Fruit fly (Drosophila melanogaster) whole organism, embryonic: ENCODE results near the gene r-l.
A peak's percentile ranks its signal among the peaks of the same experiment; 100 is the strongest.

Source experiments
- Antp ChIP-seq: fragments of 200-800 bp; sonication (Bioruptor generic); optimal IDR thresholded peaks from 3 replicates; lab custom pipeline; 2016; ENCODE audit warnings: missing biosample characterization, missing genetic modification characterization
- Asciz ChIP-seq: fragments of 200-800 bp; sonication (Bioruptor generic); optimal IDR thresholded peaks from 2 replicates; lab custom pipeline; 2017; ENCODE audit warnings: missing biosample characterization, mild to moderate bottlenecking, missing genetic modification characterization, missing genetic modification reagents
- Atf-2 ChIP-seq: fragments of 200-800 bp; sonication (Bioruptor generic); optimal IDR thresholded peaks from 2 replicates; lab custom pipeline; 2016; ENCODE audit warnings: missing biosample characterization, missing genetic modification characterization
- Bgb ChIP-seq: fragments of 200-800 bp; sonication (Bioruptor generic); IDR thresholded peaks from 2 replicates; pipeline ENCODE4 v1.3.6; 2022; ENCODE audit warnings: missing biosample characterization, missing genetic modification characterization; ENCODE audit not compliant: partially characterized antibody
- BtbVII ChIP-seq: fragments of 200-800 bp; sonication (Bioruptor generic); optimal IDR thresholded peaks from 3 replicates; lab custom pipeline; 2017; ENCODE audit warnings: missing biosample characterization, mild to moderate bottlenecking, missing genetic modification characterization
- CG10366 ChIP-seq: fragments of 200-800 bp; sonication (Bioruptor generic); IDR thresholded peaks from 2 replicates; pipeline ENCODE4 v1.3.6; 2022; ENCODE audit warnings: missing biosample characterization, missing genetic modification characterization
- CG11696 ChIP-seq: fragments of 200-800 bp; sonication (Bioruptor generic); IDR thresholded peaks from 2 replicates; pipeline ENCODE4 v1.3.6; 2022; ENCODE audit warnings: missing biosample characterization, missing genetic modification characterization
- CG12219 ChIP-seq: fragments of 200-800 bp; sonication (Bioruptor generic); optimal IDR thresholded peaks from 3 replicates; lab custom pipeline; 2018; ENCODE audit warnings: missing biosample characterization, mild to moderate bottlenecking, missing genetic modification characterization
- CG13296 ChIP-seq: fragments of 200-800 bp; sonication (Bioruptor generic); optimal IDR thresholded peaks from 3 replicates; lab custom pipeline; 2018; ENCODE audit warnings: missing biosample characterization, mild to moderate bottlenecking, missing genetic modification characterization
- CG13894 ChIP-seq: fragments of 200-800 bp; sonication (Bioruptor generic); optimal IDR thresholded peaks from 3 replicates; lab custom pipeline; 2018; ENCODE audit warnings: missing biosample characterization, mild to moderate bottlenecking, missing genetic modification characterization, moderate library complexity
- CG15479 ChIP-seq: fragments of 200-800 bp; sonication (Bioruptor generic); optimal IDR thresholded peaks from 3 replicates; lab custom pipeline; 2019; ENCODE audit warnings: missing biosample characterization, mild to moderate bottlenecking, missing genetic modification characterization, moderate library complexity
- CG16863 ChIP-seq: fragments of 200-800 bp; sonication (Bioruptor generic); optimal IDR thresholded peaks from 3 replicates; lab custom pipeline; 2016; ENCODE audit warnings: missing biosample characterization, missing genetic modification characterization
- CG2116 ChIP-seq: fragments of 200-800 bp; sonication (Bioruptor generic); optimal IDR thresholded peaks from 3 replicates; lab custom pipeline; 2018; ENCODE audit warnings: missing biosample characterization, mild to moderate bottlenecking, missing genetic modification characterization
- CG33213 ChIP-seq: fragments of 200-800 bp; sonication (Bioruptor generic); optimal IDR thresholded peaks from 3 replicates; lab custom pipeline; 2016; ENCODE audit warnings: missing biosample characterization, missing genetic modification characterization
- CG6254 ChIP-seq: fragments of 200-800 bp; sonication (Bioruptor generic); optimal IDR thresholded peaks from 3 replicates; lab custom pipeline; 2017; ENCODE audit warnings: mild to moderate bottlenecking, missing biosample characterization, missing genetic modification reagents, missing genetic modification characterization
- CG6813 ChIP-seq: fragments of 200-800 bp; sonication (Bioruptor generic); optimal IDR thresholded peaks from 2 replicates; lab custom pipeline; 2017; ENCODE audit warnings: missing biosample characterization, missing genetic modification characterization, mild to moderate bottlenecking, moderate library complexity, missing genetic modification reagents
- CG7839 ChIP-seq: fragments of 200-800 bp; sonication (Bioruptor generic); optimal IDR thresholded peaks from 3 replicates; lab custom pipeline; 2018; ENCODE audit warnings: missing biosample characterization, mild to moderate bottlenecking, missing genetic modification characterization, moderate library complexity
- CG9932 ChIP-seq: fragments of 200-800 bp; sonication (Bioruptor generic); IDR thresholded peaks from 2 replicates; pipeline ENCODE4 v1.3.6; 2022; ENCODE audit warnings: missing biosample characterization, missing genetic modification characterization
- Dad ChIP-seq: fragments of 200-800 bp; sonication (Bioruptor generic); optimal IDR thresholded peaks from 3 replicates; lab custom pipeline; 2016; ENCODE audit warnings: missing biosample characterization, missing genetic modification characterization
- Dek ChIP-seq: fragments of 200-800 bp; sonication (Bioruptor generic); optimal IDR thresholded peaks from 3 replicates; lab custom pipeline; 2019; ENCODE audit warnings: missing biosample characterization, mild to moderate bottlenecking, missing genetic modification characterization, moderate library complexity
- Drgx ChIP-seq: fragments of 200-800 bp; sonication (Bioruptor generic); IDR thresholded peaks from 2 replicates; pipeline ENCODE4 v1.3.6; 2022; ENCODE audit warnings: missing biosample characterization, missing genetic modification characterization
- Hand ChIP-seq: fragments of 200-800 bp; sonication (Bioruptor generic); optimal IDR thresholded peaks from 2 replicates; lab custom pipeline; 2017; ENCODE audit warnings: mild to moderate bottlenecking, missing biosample characterization, missing genetic modification reagents, missing genetic modification characterization
- Max ChIP-seq: fragments of 200-800 bp; sonication (Bioruptor generic); optimal IDR thresholded peaks from 2 replicates; lab custom pipeline; 2016; ENCODE audit warnings: missing biosample characterization, mild to moderate bottlenecking, missing genetic modification characterization
- Med ChIP-seq: fragments of 200-800 bp; sonication (Bioruptor generic); peaks from one replicate; lab custom pipeline; 2016; ENCODE audit warnings: missing biosample characterization, missing genetic modification characterization, mild to moderate bottlenecking, inconsistent platforms, moderate library complexity
- NC2β ChIP-seq: fragments of 200-800 bp; sonication (Bioruptor generic); optimal IDR thresholded peaks from 2 replicates; lab custom pipeline; 2016; ENCODE audit warnings: missing biosample characterization, missing genetic modification characterization
- NfI ChIP-seq: fragments of 200-800 bp; sonication (Bioruptor generic); optimal IDR thresholded peaks from 3 replicates; lab custom pipeline; 2018; ENCODE audit warnings: missing biosample characterization, mild to moderate bottlenecking, missing genetic modification characterization, moderate library complexity
- Pdp1 ChIP-seq, 2 experiments: fragments of 200-800 bp; sonication (Bioruptor generic); optimal IDR thresholded peaks; 3 replicates each; lab custom pipeline; 2016; ENCODE audit warnings: missing biosample characterization in 2 of 2, missing genetic modification characterization in 2 of 2, mild to moderate bottlenecking in 1 of 2, moderate library complexity in 1 of 2
- Stat92E ChIP-seq, 3 experiments: fragments of >200 bp in 2 of 3; fragments of 200-800 bp in 1 of 3; sonication (Bioruptor generic) in 1 of 3; optimal IDR thresholded peaks; 2 replicates each; lab custom pipeline; 2017 to 2019; ENCODE audit warnings: missing biosample characterization in 3 of 3, missing genetic modification characterization in 3 of 3, mild to moderate bottlenecking in 1 of 3, moderate library complexity in 1 of 3
- Usf ChIP-seq: fragments of 200-800 bp; sonication (Bioruptor generic); optimal IDR thresholded peaks from 2 replicates; lab custom pipeline; 2017; ENCODE audit warnings: missing genotype, missing biosample characterization, missing genetic modification characterization
- YL-1 ChIP-seq: fragments of 200-800 bp; sonication (Bioruptor generic); optimal IDR thresholded peaks from 3 replicates; lab custom pipeline; 2017; ENCODE audit warnings: missing biosample characterization, mild to moderate bottlenecking, missing genetic modification characterization
- ac ChIP-seq: fragments of 200-800 bp; sonication (Bioruptor generic); optimal IDR thresholded peaks from 3 replicates; lab custom pipeline; 2017; ENCODE audit warnings: missing biosample characterization, mild to moderate bottlenecking, missing genetic modification characterization
- bigmax ChIP-seq: fragments of 200-800 bp; sonication (Bioruptor generic); optimal IDR thresholded peaks from 2 replicates; lab custom pipeline; 2018; ENCODE audit warnings: missing biosample characterization, mild to moderate bottlenecking, missing genetic modification characterization
- chinmo ChIP-seq: fragments of 200-800 bp; sonication (Bioruptor generic); IDR thresholded peaks from 4 replicates; pipeline ENCODE4 v1.3.6; 2022; ENCODE audit warnings: missing biosample characterization, missing genetic modification characterization; ENCODE audit not compliant: partially characterized antibody
- corto ChIP-seq: fragments of 200-800 bp; sonication (Bioruptor generic); optimal IDR thresholded peaks from 2 replicates; lab custom pipeline; 2016; ENCODE audit warnings: missing biosample characterization, mild to moderate bottlenecking, missing genetic modification characterization, moderate library complexity
- esg ChIP-seq: fragments of 200-800 bp; sonication (Bioruptor generic); conservative IDR thresholded peaks from 2 replicates; pipeline ENCODE4 v1.3.6; 2022; ENCODE audit warnings: missing biosample characterization, missing genetic modification characterization
- hkb ChIP-seq, 2 experiments: fragments of 200-800 bp in 1 of 2; fragments of >200 bp in 1 of 2; sonication (Bioruptor generic) in 1 of 2; IDR thresholded peaks in 1 of 2; optimal IDR thresholded peaks in 1 of 2; 2 replicates each; pipeline versions ENCODE4 v1.3.6 to Lab custom; 2017 to 2022; ENCODE audit warnings: missing biosample characterization in 1 of 2, missing genetic modification characterization in 1 of 2
- knrl ChIP-seq: fragments of 200-800 bp; sonication (Bioruptor generic); IDR thresholded peaks from 3 replicates; pipeline ENCODE4 v1.3.6; 2022; ENCODE audit warnings: missing biosample characterization, missing genetic modification characterization; ENCODE audit not compliant: partially characterized antibody
- lbe ChIP-seq: fragments of 200-800 bp; sonication (Bioruptor generic); optimal IDR thresholded peaks from 2 replicates; lab custom pipeline; 2016; ENCODE audit warnings: missing biosample characterization, mild to moderate bottlenecking, missing genetic modification characterization
- nau ChIP-seq: fragments of 200-800 bp; sonication (Bioruptor generic); optimal IDR thresholded peaks from 3 replicates; lab custom pipeline; 2017; ENCODE audit warnings: missing biosample characterization, mild to moderate bottlenecking, missing genetic modification characterization, missing genetic modification reagents
- onecut ChIP-seq: fragments of 200-800 bp; sonication (Bioruptor generic); IDR thresholded peaks from 2 replicates; pipeline ENCODE4 v1.3.6; 2022; ENCODE audit warnings: missing biosample characterization, missing genetic modification characterization
- otp ChIP-seq: fragments of 200-800 bp; sonication (Bioruptor generic); IDR thresholded peaks from 3 replicates; pipeline ENCODE4, ENCODE4 v1.3.6; 2022; ENCODE audit warnings: missing biosample characterization, missing genetic modification characterization
- pb ChIP-seq: fragments of 200-800 bp; sonication (Bioruptor generic); optimal IDR thresholded peaks from 3 replicates; lab custom pipeline; 2016; ENCODE audit warnings: missing biosample characterization, missing genetic modification characterization
- salm ChIP-seq: fragments of 200-800 bp; sonication (Bioruptor generic); optimal IDR thresholded peaks from 2 replicates; lab custom pipeline; 2018; ENCODE audit warnings: missing biosample characterization, mild to moderate bottlenecking, missing genetic modification characterization
- sd ChIP-seq: fragments of 200-800 bp; sonication (Bioruptor generic); optimal IDR thresholded peaks from 3 replicates; lab custom pipeline; 2018; ENCODE audit warnings: missing biosample characterization, mild to moderate bottlenecking, missing genetic modification characterization, moderate library complexity
- sob ChIP-seq: fragments of 200-800 bp; sonication (Bioruptor generic); IDR thresholded peaks from 2 replicates; pipeline ENCODE4 v1.3.6; 2022; ENCODE audit warnings: missing biosample characterization, missing genetic modification characterization
- tap ChIP-seq: fragments of 200-800 bp; optimal IDR thresholded peaks from 3 replicates; lab custom pipeline; 2019; ENCODE audit warnings: missing biosample characterization, mild to moderate bottlenecking, missing genetic modification characterization, moderate library complexity
- wor ChIP-seq: fragments of 200-800 bp; sonication (Bioruptor generic); IDR thresholded peaks from 2 replicates; pipeline ENCODE4 v1.3.6; 2022; ENCODE audit warnings: missing biosample characterization, missing genetic modification characterization
- z ChIP-seq: fragments of 200-800 bp; sonication (Bioruptor generic); IDR thresholded peaks from 3 replicates; pipeline ENCODE4 v1.3.6; 2022; ENCODE audit warnings: missing biosample characterization, missing genetic modification characterization

The r-l gene

DNA sequence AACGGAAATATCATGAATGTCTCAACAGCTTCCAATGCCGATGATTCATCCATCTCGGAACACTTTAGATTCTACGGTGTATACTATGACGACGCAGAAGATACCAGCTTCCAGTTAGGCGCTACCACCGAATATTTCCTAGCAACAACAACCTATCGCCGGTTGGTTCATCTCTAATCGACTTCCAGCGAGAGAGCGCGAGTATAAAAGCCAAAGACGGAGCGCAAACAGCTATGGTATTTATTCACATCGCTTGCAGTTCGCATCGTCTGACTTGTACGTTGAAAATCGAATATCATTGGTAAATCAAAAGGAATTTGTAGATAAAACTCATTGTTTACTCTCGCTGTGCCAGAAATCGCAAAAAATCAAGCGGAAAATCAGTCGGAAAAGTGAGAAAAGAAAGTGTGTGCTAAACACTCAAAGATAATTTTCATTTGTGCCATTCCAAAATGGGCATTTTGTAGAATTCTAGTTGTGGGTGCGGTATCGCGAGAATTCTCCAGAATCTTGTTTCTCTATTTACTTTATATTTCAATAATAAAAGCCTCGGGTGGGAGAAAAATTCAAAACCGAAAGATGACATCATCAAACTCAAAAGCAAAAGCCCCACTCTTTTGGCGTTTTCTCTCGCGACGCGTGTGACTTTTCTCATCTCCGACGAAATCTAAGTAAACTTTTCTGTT lies 8.0 kb downstream of the r-l start, which contains the start of gene AnxB9 (continued):
- no peak for TF ChIP-seq CG6254
- TF ChIP-seq CG11696 = peak; percentile 31; the same call in 1 of the 2 replicates
- no peak for TF ChIP-seq z
- TF ChIP-seq Drgx (GFP tag; lab: Robert Waterston, UW) = no peak
- TF ChIP-seq Med (GFP tag; lab: Kevin White, UChicago) = peak; percentile 89
- TF ChIP-seq onecut = peak; percentile 60
- no peak for TF ChIP-seq YL-1 (GFP tag; lab: Kevin White, UChicago)
- peak; percentile 9 for TF ChIP-seq CG6813 (GFP tag; lab: Kevin White, UChicago)
- peak; percentile 15 for TF ChIP-seq CG7839 (tag; lab: Kevin White, UChicago)
- peak; percentile 30 for TF ChIP-seq tap (tag; lab: Kevin White, UChicago)
- peak in 1 of 3 experiments; percentile 37 for TF ChIP-seq Stat92E (GFP tag; optimal IDR thresholded peaks at IDR 0.05; lab: Kevin White, UChicago)
- peak; percentile 21 for TF ChIP-seq Antp (GFP tag; lab: Kevin White, UChicago)
- 0 out of 3 replicates have a peak, but pooled peaks have one; percentile 38 for TF ChIP-seq otp
- peak; percentile 83 for TF ChIP-seq CG13894 (tag; lab: Kevin White, UChicago)
- peak; percentile 56 for TF ChIP-seq NC2β (GFP tag; lab: Kevin White, UChicago)
- TF ChIP-seq CG16863 (GFP tag; lab: Kevin White, UChicago) = peak; percentile 20
- peak; percentile 28 for TF ChIP-seq pb
- peak; percentile 75 for TF ChIP-seq Hand (GFP tag; lab: Kevin White, UChicago)
- TF ChIP-seq corto = no peak
- TF ChIP-seq Pdp1 (GFP tag; optimal IDR thresholded peaks at IDR 0.05; lab: Kevin White, UChicago) = peak in 1 of 2 experiments; percentile 43
- peak; percentile 20 for TF ChIP-seq salm
- no peak for TF ChIP-seq CG2116 (GFP tag; lab: Kevin White, UChicago)
- no peak for TF ChIP-seq Atf-2 (GFP tag; lab: Kevin White, UChicago)
- peak; percentile 56 for TF ChIP-seq CG33213 (GFP tag; lab: Kevin White, UChicago)
- TF ChIP-seq ac = peak; percentile 15
- peak; percentile 39 for TF ChIP-seq BtbVII (GFP tag; lab: Kevin White, UChicago)
- TF ChIP-seq NfI (GFP tag; lab: Kevin White, UChicago) = peak; percentile 10
- TF ChIP-seq sd = peak; percentile 94
- peak; percentile 82; the same call in 3 of the 4 replicates for TF ChIP-seq chinmo (GFP tag; lab: Robert Waterston, UW)
- TF ChIP-seq bigmax (GFP tag; lab: Kevin White, UChicago) = peak; percentile 43
- peak; percentile 29 for TF ChIP-seq Asciz (GFP tag; lab: Kevin White, UChicago)
- TF ChIP-seq Bgb (GFP tag; lab: Robert Waterston, UW) = peak; percentile 80
- peak; percentile 62 for TF ChIP-seq sob (GFP tag; lab: Robert Waterston, UW)
- peak; percentile 5; the same call in 2 of the 3 replicates for TF ChIP-seq knrl (GFP tag; lab: Robert Waterston, UW)
- no peak for TF ChIP-seq CG15479 (GFP tag; lab: Kevin White, UChicago)
- peak; percentile 68 for TF ChIP-seq lbe
- TF ChIP-seq CG12219 (GFP tag; lab: Kevin White, UChicago) = peak; percentile 28
- TF ChIP-seq CG13296 (GFP tag; lab: Kevin White, UChicago) = peak; percentile 48
- TF ChIP-seq esg (GFP tag; lab: Robert Waterston, UW) = no peak
- no peak for TF ChIP-seq Dek (tag; lab: Kevin White, UChicago)
- TF ChIP-seq wor (GFP tag; lab: Robert Waterston, UW) = no peak
- peak; percentile 59 for TF ChIP-seq CG9932
- peak; percentile 8 for TF ChIP-seq Dad (GFP tag; lab: Kevin White, UChicago)
- TF ChIP-seq CG10366 (GFP tag; lab: Robert Waterston, UW) = no peak
- TF ChIP-seq Max = peak; percentile 18
- no peak for TF ChIP-seq Usf
- no peak for TF ChIP-seq hkb (optimal IDR thresholded peaks at IDR 0.05; lab: Kevin White, UChicago)
- TF ChIP-seq hkb (GFP tag; IDR thresholded peaks at IDR 0.05; lab: Robert Waterston, UW) = peak; percentile 67
- peak; percentile 34 for TF ChIP-seq nau (GFP tag; lab: Kevin White, UChicago)
